Worm (Caenorhabditis elegans): ENCODE measurements around the gene scvp-1.

- no peak for TF ChIP-seq ama-1 (optimal IDR thresholded peaks at IDR 0.05)
- TF ChIP-seq hmbx-1 (tag; optimal IDR thresholded peaks at IDR 0.05): no peak
- TF ChIP-seq tbx-37 (GFP tag; conservative IDR thresholded peaks at IDR 0.05): no peak
- no peak for TF ChIP-seq tbx-11 (GFP tag; IDR thresholded peaks at IDR 0.05)
- no peak for TF ChIP-seq ets-7 (tag; optimal IDR thresholded peaks at IDR 0.05)
- TF ChIP-seq hmg-4 (GFP tag; optimal IDR thresholded peaks at IDR 0.05): no peak
- TF ChIP-seq B0310.2 (tag; optimal IDR thresholded peaks at IDR 0.05): no peak
- no peak for TF ChIP-seq flt-1 (GFP tag; IDR thresholded peaks at IDR 0.05)
- TF ChIP-seq aly-1 (tag; optimal IDR thresholded peaks at IDR 0.05): no peak
- no peak for TF ChIP-seq scrt-1 (GFP tag; IDR thresholded peaks at IDR 0.05)
- no peak for TF ChIP-seq ceh-13 (GFP tag; optimal IDR thresholded peaks at IDR 0.05)
Observed at ce11 chrV:10893510-10894128, 37.5 kb downstream of the scvp-1 start, which contains the start of gene F32D8.4.

All from whole organism, early embryonic.